Worm (Caenorhabditis elegans): ENCODE results near the gene thn-6.
"Not testable (repeated sequence)": the region's sequence is repeated elsewhere in the genome, so short reads cannot be mapped to it uniquely, and the experiment has no call there.

thn-6 gene

DNA sequence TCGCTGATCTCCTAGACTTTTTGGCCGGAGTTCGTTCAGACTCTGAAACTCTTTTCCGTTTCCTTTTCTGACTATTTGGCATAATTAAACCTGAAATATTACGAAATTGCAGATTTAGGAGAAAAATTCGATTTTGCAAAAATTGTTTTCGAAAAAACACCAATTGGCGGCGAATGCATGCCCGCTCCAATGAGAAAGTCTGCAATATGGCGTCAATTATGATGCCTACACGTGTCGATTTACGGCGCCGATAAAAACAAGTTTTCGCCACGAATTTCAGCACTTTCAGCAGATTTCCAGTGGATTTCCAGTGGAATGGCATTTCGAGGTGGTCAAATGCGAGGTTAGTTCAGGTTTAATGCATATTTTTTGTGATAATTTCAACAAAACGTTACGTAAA is 19.3 kb upstream of the thn-6 start, which contains the start of the genes Y59E9AL.36 and nbet-1:
Gene Y59E9AL.36, minus strand, starts transcription at position 92 of the 400 bp plus-strand sequence.
Gene nbet-1, plus strand, starts transcription at position 112 of the 400 bp plus-strand sequence.
- peak; percentile 73 for TF ChIP-seq lin-13 (tag; optimal IDR thresholded peaks at IDR 0.05)
- peak; percentile 13 for TF ChIP-seq M03D4.4 (tag; optimal IDR thresholded peaks at IDR 0.05)
- TF ChIP-seq hlh-1 (tag; optimal IDR thresholded peaks at IDR 0.05) = peak; percentile 55
- TF ChIP-seq unc-120 (tag; optimal IDR thresholded peaks at IDR 0.05; ENCODE audit: poor library complexity, severe bottlenecking) = peak; percentile 8
- TF ChIP-seq elt-3 (tag; optimal IDR thresholded peaks at IDR 0.05) = no peak
- TF ChIP-seq lsy-2 (tag; optimal IDR thresholded peaks at IDR 0.05) = peak; percentile 70
- no peak for TF ChIP-seq nhr-28 (tag; optimal IDR thresholded peaks at IDR 0.05)
- no peak for TF ChIP-seq sptf-1 (tag; optimal IDR thresholded peaks at IDR 0.05)
- TF ChIP-seq ces-1 (GFP tag; optimal IDR thresholded peaks at IDR 0.05) = peak; percentile 76
- no peak for TF ChIP-seq ceh-83 (GFP tag; optimal IDR thresholded peaks at IDR 0.05)
- peak; percentile 57 for TF ChIP-seq mep-1 (tag; optimal IDR thresholded peaks at IDR 0.05)
- peak; percentile 51 for TF ChIP-seq pha-4 (tag; optimal IDR thresholded peaks at IDR 0.05)
- TF ChIP-seq nhr-237 (tag; optimal IDR thresholded peaks at IDR 0.05) = peak; percentile 84
- TF ChIP-seq elt-1 (tag; optimal IDR thresholded peaks at IDR 0.05; ENCODE audit: borderline replicate concordance, insufficient read depth) = no peak
- peak; percentile 50 for TF ChIP-seq ceh-39 (tag; optimal IDR thresholded peaks at IDR 0.05)

DNA sequence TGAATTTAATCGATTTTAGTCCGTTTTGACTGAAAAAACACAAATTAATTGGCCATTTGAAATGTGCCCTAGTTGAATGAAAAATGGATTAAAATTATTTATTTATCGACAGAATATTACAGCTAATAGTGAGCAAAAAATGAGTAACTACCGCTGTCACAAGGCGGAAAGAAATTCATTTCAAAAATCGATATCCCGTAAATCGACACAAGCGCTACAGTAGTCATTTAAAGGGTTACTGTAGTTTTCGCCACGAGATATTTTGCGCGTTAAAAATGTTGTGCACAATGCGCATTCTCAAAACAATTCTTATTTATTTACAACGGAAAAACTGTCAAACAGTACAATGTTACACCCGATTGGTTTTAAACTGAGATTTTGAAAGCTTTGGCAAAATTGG is 18.1 kb upstream of the thn-6 start:
- TF ChIP-seq hlh-1 (tag; optimal IDR thresholded peaks at IDR 0.05) (no peak), cnd-1 (tag; optimal IDR thresholded peaks at IDR 0.05) (no peak)

ce11 chrIV:5215092-5215491 is 13.6 kb upstream of the thn-6 start, which contains the start of gene Y59E9AL.4:
Gene Y59E9AL.4, minus strand, starts transcription at chrIV:5215192.
- no peak for TF ChIP-seq nhr-2 (tag; optimal IDR thresholded peaks at IDR 0.05)
- TF ChIP-seq flh-1 (GFP tag; optimal IDR thresholded peaks at IDR 0.05) = no peak
- TF ChIP-seq sptf-1 (tag; optimal IDR thresholded peaks at IDR 0.05) = no peak
- no peak for TF ChIP-seq unc-120 (tag; optimal IDR thresholded peaks at IDR 0.05; ENCODE audit: poor library complexity, severe bottlenecking)
- no peak for TF ChIP-seq nhr-237 (tag; optimal IDR thresholded peaks at IDR 0.05)
- no peak for TF ChIP-seq M03D4.4 (tag; optimal IDR thresholded peaks at IDR 0.05)
- TF ChIP-seq unc-39 (tag; optimal IDR thresholded peaks at IDR 0.05) = no peak
- no peak for TF ChIP-seq zip-8 (tag; optimal IDR thresholded peaks at IDR 0.05)
- TF ChIP-seq unc-62 (GFP tag; optimal IDR thresholded peaks at IDR 0.05) = no peak
- no peak for TF ChIP-seq elt-3 (tag; optimal IDR thresholded peaks at IDR 0.05)
- no peak for TF ChIP-seq ham-2 (GFP tag; optimal IDR thresholded peaks at IDR 0.05)

- TF ChIP-seq nhr-76 (tag; optimal IDR thresholded peaks at IDR 0.05) (no peak), hlh-1 (tag; optimal IDR thresholded peaks at IDR 0.05) (no peak), nhr-2 (tag; optimal IDR thresholded peaks at IDR 0.05) (no peak), snpc-4 (tag; optimal IDR thresholded peaks at IDR 0.05) (no peak), unc-39 (tag; optimal IDR thresholded peaks at IDR 0.05) (no peak), unc-62 (GFP tag; optimal IDR thresholded peaks at IDR 0.05) (no peak)
These were observed 12.4 kb upstream of the thn-6 start for ce11 chrIV:5216349-5216748.

ce11 chrIV:5218496-5218895 is 10.2 kb upstream of the thn-6 start, which contains the start of gene nsph-4.2:
Gene nsph-4.2, plus strand, starts transcription at chrIV:5218796.
- TF ChIP-seq ceh-43 (GFP tag; optimal IDR thresholded peaks at IDR 0.05); mls-2 (tag; optimal IDR thresholded peaks at IDR 0.05); elt-3 (tag; optimal IDR thresholded peaks at IDR 0.05): not testable (repeated sequence)

- no peak for TF ChIP-seq zip-8 (tag; optimal IDR thresholded peaks at IDR 0.05)
- no peak for TF ChIP-seq lin-32 (GFP tag; optimal IDR thresholded peaks at IDR 0.05)
- TF ChIP-seq sptf-1 (tag; optimal IDR thresholded peaks at IDR 0.05) = no peak
- TF ChIP-seq nhr-12 (tag; optimal IDR thresholded peaks at IDR 0.05) = no peak
- TF ChIP-seq nhr-28 (tag; optimal IDR thresholded peaks at IDR 0.05) = no peak
- no peak for TF ChIP-seq ztf-11 (tag; optimal IDR thresholded peaks at IDR 0.05)
- no peak for TF ChIP-seq snpc-4 (tag; optimal IDR thresholded peaks at IDR 0.05)
- TF ChIP-seq sem-2 (GFP tag; optimal IDR thresholded peaks at IDR 0.05) = no peak
These were observed 7.0 kb upstream of the thn-6 start for ce11 chrIV:5221721-5222120.

All from whole organism, mixed stage, embryonic.